Worm (Caenorhabditis elegans) whole organism, L1 larva: ENCODE measurements around the gene ints-9.
A peak's percentile ranks its signal among the peaks of the same experiment; 100 is the strongest.

ENCODE experiments used
- C04F5.9 ChIP-seq: sonication (generic microtip); optimal IDR thresholded peaks from 2 replicates; lab custom pipeline; 2016; ENCODE audit warnings: missing genetic modification characterization, missing compliant biosample characterization
- C16A3.4 ChIP-seq: fragments of 150-350 bp; optimal IDR thresholded peaks from 2 replicates; lab custom pipeline; 2014; ENCODE audit warnings: missing biosample characterization, missing genetic modification characterization
- C34B4.2 ChIP-seq: sonication (generic microtip); optimal IDR thresholded peaks from 2 replicates; lab custom pipeline; 2017; ENCODE audit warnings: mild to moderate bottlenecking, missing genetic modification characterization, missing compliant biosample characterization
- aha-1 ChIP-seq: fragments of 150-350 bp; optimal IDR thresholded peaks from 2 replicates; lab custom pipeline; 2014; ENCODE audit warnings: missing biosample characterization, missing genetic modification characterization
- alr-1 ChIP-seq: fragments of 200-800 bp; sonication (Bioruptor generic); optimal IDR thresholded peaks from 2 replicates; lab custom pipeline; 2018; ENCODE audit warnings: borderline replicate concordance, mild to moderate bottlenecking, missing genetic modification characterization, missing compliant biosample characterization
- blmp-1 ChIP-seq: fragments of 150-350 bp; optimal IDR thresholded peaks from 2 replicates; lab custom pipeline; 2014; ENCODE audit warnings: missing biosample characterization, missing genetic modification characterization
- ceh-88 ChIP-seq: fragments of 200-800 bp; sonication (Bioruptor generic); IDR thresholded peaks from 2 replicates; pipeline ENCODE4 v1.3.6; 2022; ENCODE audit warnings: missing genetic modification characterization, missing compliant biosample characterization
- dpl-1 ChIP-seq, 3 experiments: fragments of 150-350 bp in 2 of 3; sonication (generic microtip) in 1 of 3; optimal IDR thresholded peaks; 2 replicates each; lab custom pipeline; 2014 to 2017; ENCODE audit warnings: missing biosample characterization in 3 of 3, missing genetic modification characterization in 3 of 3, missing genetic modification reagents in 3 of 3
- efl-1 ChIP-seq, 4 experiments: fragments of 150-350 bp; optimal IDR thresholded peaks in 3 of 4; peaks in 1 of 4; 1 replicate in 1 of 4; 2 replicates in 3 of 4; lab custom pipeline; 2014; ENCODE audit warnings: missing biosample characterization in 2 of 4, missing genetic modification characterization in 2 of 4, missing genetic modification reagents in 2 of 4
- egl-13 ChIP-seq: sonication (generic microtip); optimal IDR thresholded peaks from 2 replicates; lab custom pipeline; 2016; ENCODE audit warnings: missing genotype, missing genetic modification reagents, missing genetic modification characterization, missing compliant biosample characterization
- egl-27 ChIP-seq, 2 experiments: fragments of 150-350 bp in 1 of 2; sonication (generic microtip); optimal IDR thresholded peaks; 3 replicates each; lab custom pipeline; 2017 to 2018; ENCODE audit warnings: missing biosample characterization in 2 of 2, missing genetic modification characterization in 2 of 2, missing genetic modification reagents in 2 of 2
- fkh-8 ChIP-seq: sonication (generic microtip); optimal IDR thresholded peaks from 2 replicates; lab custom pipeline; 2016; ENCODE audit warnings: mild to moderate bottlenecking, missing genetic modification characterization, missing compliant biosample characterization
- grh-1 ChIP-seq: fragments of 200-800 bp; sonication (Bioruptor generic); IDR thresholded peaks from 2 replicates; pipeline ENCODE4 v1.3.6; 2022; ENCODE audit warnings: missing genetic modification reagents, missing genetic modification characterization, missing compliant biosample characterization
- irx-1 ChIP-seq: sonication (generic microtip); optimal IDR thresholded peaks from 2 replicates; lab custom pipeline; 2016; ENCODE audit warnings: missing genetic modification characterization, missing compliant biosample characterization
- lin-14 ChIP-seq: fragments of 200-800 bp; sonication (Bioruptor generic); optimal IDR thresholded peaks from 2 replicates; lab custom pipeline; 2018; ENCODE audit warnings: mild to moderate bottlenecking, missing genetic modification characterization, moderate library complexity, missing compliant biosample characterization
- lin-15B ChIP-seq: fragments of 150-350 bp; sonication (generic microtip); optimal IDR thresholded peaks from 3 replicates; lab custom pipeline; 2014; ENCODE audit warnings: missing biosample characterization, missing genetic modification characterization
- mab-9 ChIP-seq: fragments of 200-800 bp; sonication (Bioruptor generic); IDR thresholded peaks from 2 replicates; pipeline ENCODE4 v1.3.6; 2022; ENCODE audit warnings: missing genetic modification reagents, missing genetic modification characterization, missing compliant biosample characterization
- nhr-237 ChIP-seq: fragments of 150-350 bp; optimal IDR thresholded peaks from 2 replicates; lab custom pipeline; 2014; ENCODE audit warnings: missing biosample characterization, missing genetic modification characterization
- nhr-47 ChIP-seq: sonication (generic microtip); optimal IDR thresholded peaks from 2 replicates; lab custom pipeline; 2016; ENCODE audit warnings: mild to moderate bottlenecking, missing genetic modification characterization, moderate library complexity, missing compliant biosample characterization
- nhr-77 ChIP-seq: fragments of 150-350 bp; optimal IDR thresholded peaks from 2 replicates; lab custom pipeline; 2014; ENCODE audit warnings: missing biosample characterization, missing genetic modification characterization
- nhr-85 ChIP-seq: sonication (generic microtip); peaks from one replicate; lab custom pipeline; 2016; ENCODE audit warnings: missing genetic modification characterization, inconsistent platforms, missing compliant biosample characterization
- pag-3 ChIP-seq: sonication (generic microtip); optimal IDR thresholded peaks from 2 replicates; lab custom pipeline; 2017; ENCODE audit warnings: missing genetic modification characterization, mild to moderate bottlenecking, missing compliant biosample characterization, antibody characterized with exemption, borderline replicate concordance; ENCODE audit not compliant: insufficient read depth
- pqm-1 ChIP-seq: sonication (generic microtip); optimal IDR thresholded peaks from 3 replicates; lab custom pipeline; 2017; ENCODE audit warnings: missing biosample characterization, missing genetic modification characterization
- snu-23 ChIP-seq: sonication (generic microtip); optimal IDR thresholded peaks from 2 replicates; lab custom pipeline; 2016; ENCODE audit warnings: missing genetic modification characterization, missing compliant biosample characterization
- sup-37 ChIP-seq: fragments of 200-800 bp; sonication (Bioruptor generic); optimal IDR thresholded peaks from 2 replicates; lab custom pipeline; 2018; ENCODE audit warnings: mild to moderate bottlenecking, missing genetic modification characterization, missing compliant biosample characterization
- vab-15 ChIP-seq: sonication (generic microtip); optimal IDR thresholded peaks from 2 replicates; lab custom pipeline; 2017; ENCODE audit warnings: missing genotype, mild to moderate bottlenecking, missing genetic modification characterization, missing compliant biosample characterization
- xbp-1 ChIP-seq: sonication (generic microtip); optimal IDR thresholded peaks from 2 replicates; lab custom pipeline; 2016; ENCODE audit warnings: missing genetic modification characterization, missing compliant biosample characterization
- ztf-11 ChIP-seq, 2 experiments: sonication (generic microtip); optimal IDR thresholded peaks; 2 replicates each; lab custom pipeline; 2016 to 2017; ENCODE audit warnings: missing genetic modification characterization in 2 of 2, missing biosample characterization in 1 of 2, missing compliant biosample characterization in 1 of 2
- ztf-4 ChIP-seq: fragments of 150-350 bp; optimal IDR thresholded peaks from 2 replicates; lab custom pipeline; 2014; ENCODE audit warnings: missing biosample characterization, missing genetic modification characterization

Gene ints-9

ce11 chrV:7532947-7533346 lies 42.7 kb upstream of the ints-9 start, which contains the start of gene C54F6.3:
Gene C54F6.3, plus strand, starts transcription at chrV:7533247.
- TF ChIP-seq alr-1: no peak
- no peak for TF ChIP-seq efl-1 (optimal IDR thresholded peaks at IDR 0.05; lab: Kevin White, UChicago)
- TF ChIP-seq efl-1 (GFP tag; optimal IDR thresholded peaks at IDR 0.05 in 1 of 2; lab: Kevin White, UChicago): peak in 1 of 2 experiments; percentile 50

ce11 chrV:7538018-7538417 lies 37.6 kb upstream of the ints-9 start, which contains the start of gene C54F6.12:
Gene C54F6.12, minus strand, starts transcription at chrV:7538118.
- TF ChIP-seq C34B4.2 (no peak), fkh-8 (tag; lab: Kevin White, UChicago) (no peak), C04F5.9 (tag; lab: Kevin White, UChicago) (no peak), C16A3.4 (no peak), nhr-77 (tag; lab: Kevin White, UChicago) (no peak), nhr-85 (no peak)

- no peak for TF ChIP-seq ztf-4
- no peak for TF ChIP-seq nhr-77 (tag; lab: Kevin White, UChicago)
- no peak for TF ChIP-seq pqm-1 (tag; lab: Kevin White, UChicago)
- no peak for TF ChIP-seq egl-27 (tag; optimal IDR thresholded peaks at IDR 0.05; lab: Kevin White, UChicago)
- no peak for TF ChIP-seq sup-37 (GFP tag; lab: Kevin White, UChicago)
- TF ChIP-seq lin-14 (GFP tag; lab: Kevin White, UChicago): no peak
- TF ChIP-seq nhr-237 (tag; lab: Kevin White, UChicago): no peak
- no peak for TF ChIP-seq xbp-1
Observed at ce11 chrV:7539015-7539414, 36.6 kb upstream of the ints-9 start, which contains the start of gene srh-268. Gene srh-268, plus strand, starts transcription at chrV:7539315.

- TF ChIP-seq nhr-85 (no peak), blmp-1 (tag; lab: Kevin White, UChicago) (peak; percentile 10)
Observed at ce11 chrV:7543728-7544127, 31.9 kb upstream of the ints-9 start.

- TF ChIP-seq snu-23 (GFP tag; lab: Kevin White, UChicago) (no peak), aha-1 (tag; lab: Kevin White, UChicago) (no peak), ztf-4 (no peak), nhr-237 (tag; lab: Kevin White, UChicago) (no peak), alr-1 (no peak), pag-3 (tag; lab: Kevin White, UChicago) (no peak), egl-27 (tag; optimal IDR thresholded peaks at IDR 0.05; lab: Kevin White, UChicago) (no peak), nhr-47 (tag; lab: Kevin White, UChicago) (no peak), C16A3.4 (no peak), mab-9 (no peak), xbp-1 (no peak), dpl-1 (GFP tag; optimal IDR thresholded peaks at IDR 0.05; lab: Kevin White, UChicago) (no peak), ztf-11 (tag; optimal IDR thresholded peaks at IDR 0.05; lab: Kevin White, UChicago) (no peak), ceh-88 (GFP tag; lab: Robert Waterston, UW) (no peak), grh-1 (no peak), egl-13 (tag; lab: Kevin White, UChicago) (no peak), vab-15 (tag; lab: Kevin White, UChicago) (no peak)
Observed at ce11 chrV:7545187-7545586, 30.4 kb upstream of the ints-9 start, which contains the start of the genes C54F6.19 and nhx-3. Gene C54F6.19, plus strand, starts transcription at chrV:7545487. Gene nhx-3, minus strand, starts transcription at chrV:7545523.

- TF ChIP-seq vab-15 (tag; lab: Kevin White, UChicago) (no peak), irx-1 (tag; lab: Kevin White, UChicago) (no peak), lin-15B (no peak), efl-1 (optimal IDR thresholded peaks at IDR 0.05; lab: Kevin White, UChicago) (no peak), efl-1 (GFP tag; optimal IDR thresholded peaks at IDR 0.05 in 1 of 2; lab: Kevin White, UChicago) (no peak), aha-1 (tag; lab: Kevin White, UChicago) (no peak)
Observed at ce11 chrV:7547479-7547878, 28.1 kb upstream of the ints-9 start, which contains the start of gene ftn-1. Gene ftn-1, minus strand, starts transcription at chrV:7547579.
